Worm (Caenorhabditis elegans) whole organism, L4 larva: Measurements from ENCODE around the gene F10C1.23.

Experiments
- D1046.2 ChIP-seq: fragments of 200-800 bp; sonication (Bioruptor generic); IDR thresholded peaks from 2 replicates; pipeline ENCODE4 v1.3.6; 2022; ENCODE audit warnings: missing genetic modification characterization, missing compliant biosample characterization
- F37D6.2 ChIP-seq: sonication (generic microtip); optimal IDR thresholded peaks from 2 replicates; lab custom pipeline; 2016; ENCODE audit warnings: mild to moderate bottlenecking, missing genetic modification characterization, missing compliant biosample characterization
- R02D3.7 ChIP-seq: fragments of 150-350 bp; sonication (generic microtip); optimal IDR thresholded peaks from 3 replicates; lab custom pipeline; 2014; ENCODE audit warnings: missing biosample characterization, missing genetic modification characterization
- T20F7.1 ChIP-seq: fragments of 200-800 bp; sonication (Bioruptor generic); optimal IDR thresholded peaks from 2 replicates; lab custom pipeline; 2018; ENCODE audit warnings: mild to moderate bottlenecking, missing genetic modification characterization, missing compliant biosample characterization
- Y48G9A.11 ChIP-seq: fragments of 200-800 bp; sonication (Bioruptor generic); IDR thresholded peaks from 2 replicates; pipeline ENCODE4 v1.3.6; 2022; ENCODE audit warnings: missing genetic modification reagents, missing genetic modification characterization, missing compliant biosample characterization
- Y5F2A.4 ChIP-seq: fragments of 200-800 bp; sonication (Bioruptor generic); optimal IDR thresholded peaks from 2 replicates; lab custom pipeline; 2018; ENCODE audit warnings: mild to moderate bottlenecking, missing genetic modification characterization, missing compliant biosample characterization
- aha-1 ChIP-seq: fragments of 150-350 bp; peaks from one replicate; lab custom pipeline; 2014; ENCODE audit warnings: missing biosample characterization, missing genetic modification characterization
- ama-1 ChIP-seq: fragments of 150-350 bp; optimal IDR thresholded peaks from 2 replicates; lab custom pipeline; 2014; ENCODE audit warnings: inconsistent platforms, mixed read lengths
- ceh-20 ChIP-seq: fragments of 200-800 bp; sonication (Bioruptor generic); IDR thresholded peaks from 2 replicates; pipeline ENCODE4 v1.3.6; 2022; ENCODE audit warnings: missing genetic modification reagents, missing genetic modification characterization, missing compliant biosample characterization
- ceh-28 ChIP-seq: fragments of 150-350 bp; optimal IDR thresholded peaks from 2 replicates; lab custom pipeline; 2014; ENCODE audit warnings: missing biosample characterization, missing genetic modification reagents, missing genetic modification characterization
- ces-1 ChIP-seq: fragments of 150-350 bp; sonication (generic microtip); optimal IDR thresholded peaks from 4 replicates; lab custom pipeline; 2014; ENCODE audit warnings: missing biosample characterization, missing genetic modification reagents, missing genetic modification characterization
- ctbp-1 ChIP-seq: fragments of 200-800 bp; sonication (Bioruptor generic); IDR thresholded peaks from 2 replicates; pipeline ENCODE4 v1.3.6; 2022; ENCODE audit warnings: missing genetic modification reagents, missing genetic modification characterization, missing compliant biosample characterization
- dmd-9 ChIP-seq: fragments of 200-800 bp; sonication (Bioruptor generic); IDR thresholded peaks from 2 replicates; pipeline ENCODE4 v1.3.6; 2022; ENCODE audit warnings: missing genetic modification reagents, missing genetic modification characterization, missing compliant biosample characterization
- dve-1 ChIP-seq: sonication (generic microtip); optimal IDR thresholded peaks from 2 replicates; lab custom pipeline; 2017; ENCODE audit warnings: antibody characterized with exemption, mild to moderate bottlenecking, missing genetic modification characterization, missing compliant biosample characterization; ENCODE audit not compliant: insufficient read depth
- egl-27 ChIP-seq: sonication (generic microtip); optimal IDR thresholded peaks from 3 replicates; lab custom pipeline; 2017; ENCODE audit warnings: missing biosample characterization, missing genetic modification reagents, missing genetic modification characterization
- egl-43 ChIP-seq: fragments of 200-800 bp; sonication (Bioruptor generic); IDR thresholded peaks from 2 replicates; pipeline ENCODE4 v1.3.6; 2022; ENCODE audit warnings: missing genetic modification reagents, missing genetic modification characterization, missing compliant biosample characterization
- fkh-10 ChIP-seq: fragments of 150-350 bp; optimal IDR thresholded peaks from 2 replicates; lab custom pipeline; 2014; ENCODE audit warnings: missing biosample characterization, missing genetic modification reagents, missing genetic modification characterization
- hif-1 ChIP-seq, 2 experiments: sonication (generic microtip); optimal IDR thresholded peaks; 2 replicates each; lab custom pipeline; 2016 to 2017; ENCODE audit warnings: missing compliant biosample characterization in 2 of 2, missing genetic modification characterization in 2 of 2, missing genetic modification reagents in 2 of 2, missing genotype in 2 of 2, mild to moderate bottlenecking in 1 of 2
- hlh-30 ChIP-seq: sonication (generic microtip); optimal IDR thresholded peaks from 2 replicates; lab custom pipeline; 2017; ENCODE audit warnings: antibody characterized with exemption, mild to moderate bottlenecking, missing genetic modification characterization, missing compliant biosample characterization; ENCODE audit not compliant: insufficient read depth
- lin-15B ChIP-seq: fragments of 150-350 bp; sonication (generic microtip); optimal IDR thresholded peaks from 3 replicates; lab custom pipeline; 2014; ENCODE audit warnings: missing biosample characterization, missing genetic modification characterization
- lsy-2 ChIP-seq, 2 experiments: fragments of 150-350 bp in 1 of 2; sonication (generic microtip) in 1 of 2; optimal IDR thresholded peaks; 2 replicates each; lab custom pipeline; 2014 to 2017; ENCODE audit warnings: missing biosample characterization in 2 of 2, missing genetic modification characterization in 2 of 2
- madf-9 ChIP-seq: fragments of 200-800 bp; sonication (Bioruptor generic); conservative IDR thresholded peaks from 2 replicates; pipeline ENCODE4 v1.3.6; 2022; ENCODE audit warnings: missing genetic modification reagents, missing genetic modification characterization, missing compliant biosample characterization
- mdl-1 ChIP-seq, 2 experiments: fragments of 150-350 bp in 1 of 2; sonication (generic microtip) in 1 of 2; optimal IDR thresholded peaks; 2 replicates each; lab custom pipeline; 2014 to 2017; ENCODE audit warnings: missing biosample characterization in 2 of 2, missing genetic modification characterization in 2 of 2
- mxl-2 ChIP-seq: fragments of 200-800 bp; sonication (Bioruptor generic); conservative IDR thresholded peaks from 2 replicates; pipeline ENCODE4 v1.3.6; 2022; ENCODE audit warnings: missing genetic modification reagents, missing genetic modification characterization, missing compliant biosample characterization
- nhr-10 ChIP-seq: fragments of 150-350 bp; optimal IDR thresholded peaks from 2 replicates; lab custom pipeline; 2014; ENCODE audit warnings: missing biosample characterization, missing genetic modification characterization
- nhr-102 ChIP-seq: sonication (generic microtip); optimal IDR thresholded peaks from 2 replicates; lab custom pipeline; 2016; ENCODE audit warnings: mild to moderate bottlenecking, missing genetic modification characterization, moderate library complexity, missing compliant biosample characterization
- nhr-11 ChIP-seq: fragments of 150-350 bp; optimal IDR thresholded peaks from 2 replicates; lab custom pipeline; 2014; ENCODE audit warnings: missing biosample characterization, missing genetic modification characterization
- nhr-237 ChIP-seq: sonication (generic microtip); optimal IDR thresholded peaks from 2 replicates; lab custom pipeline; 2017; ENCODE audit warnings: missing biosample characterization, missing genetic modification characterization
- nhr-25 ChIP-seq: sonication (generic microtip); optimal IDR thresholded peaks from 2 replicates; lab custom pipeline; 2017; ENCODE audit warnings: missing genetic modification characterization, mild to moderate bottlenecking, missing compliant biosample characterization, antibody characterized with exemption, moderate library complexity, borderline replicate concordance; ENCODE audit not compliant: insufficient read depth
- nhr-41 ChIP-seq: fragments of 200-800 bp; sonication (Bioruptor generic); IDR thresholded peaks from 2 replicates; pipeline ENCODE4 v1.3.6; 2022; ENCODE audit warnings: missing genetic modification reagents, missing genetic modification characterization, missing compliant biosample characterization
- nhr-42 ChIP-seq: fragments of 200-800 bp; sonication (Bioruptor generic); IDR thresholded peaks from 2 replicates; pipeline ENCODE4 v1.3.6; 2022; ENCODE audit warnings: missing genetic modification characterization, missing compliant biosample characterization
- nhr-48 ChIP-seq: sonication (generic microtip); optimal IDR thresholded peaks from 2 replicates; lab custom pipeline; 2016; ENCODE audit warnings: mild to moderate bottlenecking, missing genetic modification characterization, missing compliant biosample characterization
- nhr-6 ChIP-seq: fragments of 150-350 bp; optimal IDR thresholded peaks from 2 replicates; lab custom pipeline; 2014; ENCODE audit warnings: missing biosample characterization, missing genetic modification characterization
- nhr-76 ChIP-seq: fragments of 150-350 bp; optimal IDR thresholded peaks from 2 replicates; lab custom pipeline; 2014; ENCODE audit warnings: missing biosample characterization, missing genetic modification characterization
- pha-4 ChIP-seq, 2 experiments: fragments of 150-350 bp in 1 of 2; fragments of 200-800 bp in 1 of 2; sonication (Bioruptor generic) in 1 of 2; IDR thresholded peaks in 1 of 2; optimal IDR thresholded peaks in 1 of 2; 2 replicates each; pipeline versions ENCODE4 v1.3.6 to Lab custom; 2014 to 2022; ENCODE audit warnings: missing genetic modification characterization in 2 of 2, missing genetic modification reagents in 2 of 2, missing biosample characterization in 1 of 2, missing compliant biosample characterization in 1 of 2
- pqm-1 ChIP-seq: sonication (generic microtip); optimal IDR thresholded peaks from 2 replicates; lab custom pipeline; 2017; ENCODE audit warnings: missing biosample characterization, missing genetic modification characterization
- saeg-2 ChIP-seq: fragments of 200-800 bp; sonication (Bioruptor generic); IDR thresholded peaks from 2 replicates; pipeline ENCODE4 v1.3.6; 2022; ENCODE audit warnings: missing genetic modification reagents, missing genetic modification characterization, missing compliant biosample characterization
- set-16 ChIP-seq: fragments of 200-800 bp; sonication (Bioruptor generic); IDR thresholded peaks from 2 replicates; pipeline ENCODE4 v1.3.6; 2022; ENCODE audit warnings: missing genetic modification reagents, missing genetic modification characterization, missing compliant biosample characterization
- spr-1 ChIP-seq: sonication (generic microtip); optimal IDR thresholded peaks from 2 replicates; lab custom pipeline; 2016; ENCODE audit warnings: mild to moderate bottlenecking, missing genetic modification characterization, missing compliant biosample characterization
- tra-1 ChIP-seq: fragments of 200-800 bp; sonication (Bioruptor generic); IDR thresholded peaks from 2 replicates; pipeline ENCODE4 v1.3.6; 2022; ENCODE audit warnings: missing genetic modification reagents, missing genetic modification characterization, missing compliant biosample characterization
- unc-39 ChIP-seq: sonication (generic microtip); optimal IDR thresholded peaks from 2 replicates; lab custom pipeline; 2017; ENCODE audit warnings: missing biosample characterization, missing genetic modification characterization
- vab-7 ChIP-seq: fragments of 200-800 bp; sonication (Bioruptor generic); IDR thresholded peaks from 2 replicates; pipeline ENCODE4 v1.3.6; 2022; ENCODE audit warnings: missing genetic modification reagents, missing genetic modification characterization, missing compliant biosample characterization
- zag-1 ChIP-seq: fragments of 150-350 bp; optimal IDR thresholded peaks from 2 replicates; lab custom pipeline; 2014; ENCODE audit warnings: missing biosample characterization, missing genetic modification characterization
- zfp-2 ChIP-seq: sonication (generic microtip); optimal IDR thresholded peaks from 2 replicates; lab custom pipeline; 2016; ENCODE audit warnings: mild to moderate bottlenecking, missing genetic modification characterization, missing compliant biosample characterization
- zfp-3 ChIP-seq: fragments of 200-800 bp; sonication (Bioruptor generic); conservative IDR thresholded peaks from 2 replicates; pipeline ENCODE4 v1.3.6; 2022; ENCODE audit warnings: missing genetic modification reagents, missing genetic modification characterization, missing compliant biosample characterization
- ztf-11 ChIP-seq: fragments of 150-350 bp; optimal IDR thresholded peaks from 2 replicates; lab custom pipeline; 2014; ENCODE audit warnings: missing biosample characterization, missing genetic modification characterization
- ztf-7 ChIP-seq: fragments of 150-350 bp; optimal IDR thresholded peaks from 2 replicates; lab custom pipeline; 2014; ENCODE audit warnings: missing biosample characterization, missing genetic modification characterization

Gene F10C1.23

DNA sequence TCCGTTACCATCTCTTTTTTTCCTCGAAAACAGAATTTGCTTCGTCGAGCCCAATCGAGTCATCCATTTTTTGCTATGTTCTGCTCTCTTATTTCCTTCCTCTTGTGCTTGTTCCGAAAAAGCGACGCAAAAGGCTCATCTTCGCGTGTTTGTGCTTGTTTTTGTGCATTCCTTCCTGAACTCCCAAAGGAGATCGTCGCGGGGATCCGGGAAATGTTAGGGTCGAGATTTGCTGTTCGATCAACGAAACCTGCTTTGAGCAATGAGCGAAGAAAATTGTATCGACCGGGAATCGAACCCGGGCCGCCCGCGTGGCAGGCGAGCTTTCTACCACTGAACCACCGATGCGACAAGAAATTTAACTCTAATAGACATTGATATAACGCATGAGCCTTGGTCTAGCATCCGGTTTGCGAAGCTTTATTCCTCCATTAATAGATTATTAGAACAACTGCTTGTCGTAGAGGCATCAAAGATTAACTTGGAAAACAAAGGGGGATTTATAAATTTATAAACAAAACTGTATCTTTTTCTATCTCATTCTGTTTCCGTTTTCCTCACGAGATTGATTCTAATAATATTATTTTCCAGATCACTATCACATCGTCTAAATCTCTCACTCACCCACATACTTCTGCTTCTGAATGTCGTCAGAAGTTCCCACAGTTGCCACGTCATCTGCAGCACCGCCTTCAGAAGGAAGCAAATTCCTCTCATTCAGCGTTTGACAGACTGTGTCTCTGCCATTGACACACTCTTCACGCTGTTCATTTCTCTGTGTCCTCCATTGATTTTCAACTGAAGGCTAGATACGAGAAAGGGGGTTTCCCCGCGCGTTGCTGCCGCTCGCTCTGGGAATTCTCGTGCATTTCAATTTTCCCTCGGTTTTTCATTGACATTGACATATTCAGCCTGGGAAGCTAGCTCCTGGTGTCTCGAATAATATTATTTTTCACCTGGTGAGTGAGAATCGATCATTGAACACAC, 24.4 kb downstream of the F10C1.23 start, which contains the start of gene K05F1.6 (continued):
- TF ChIP-seq ama-1 (lab: Kevin White, UChicago) (no peak), nhr-25 (tag; lab: Kevin White, UChicago) (no peak), pha-4 (GFP tag; IDR thresholded peaks at IDR 0.05; lab: Robert Waterston, UW) (peak; percentile 85; the same call in 1 of the 2 replicates), pha-4 (tag; optimal IDR thresholded peaks at IDR 0.05; lab: Kevin White, UChicago) (no peak), egl-27 (tag; lab: Kevin White, UChicago) (no peak), nhr-41 (GFP tag; lab: Robert Waterston, UW) (peak; percentile 81), vab-7 (GFP tag; lab: Robert Waterston, UW) (peak; percentile 88), lsy-2 (tag; optimal IDR thresholded peaks at IDR 0.05; lab: Kevin White, UChicago) (peak in 1 of 2 experiments; percentile 54), ceh-28 (tag; lab: Kevin White, UChicago) (no peak), aha-1 (peak; percentile 96), lin-15B (tag; lab: Kevin White, UChicago) (no peak), ceh-20 (GFP tag; lab: Robert Waterston, UW) (peak; percentile 66; the same call in 1 of the 2 replicates), egl-43 (GFP tag; lab: Robert Waterston, UW) (no peak; the same call in 1 of the 2 replicates), nhr-237 (no peak), fkh-10 (GFP tag; lab: Kevin White, UChicago) (no peak), ctbp-1 (GFP tag; lab: Robert Waterston, UW) (peak; percentile 66), nhr-48 (tag; lab: Kevin White, UChicago) (peak; percentile 46), nhr-42 (GFP tag; lab: Robert Waterston, UW) (peak; percentile 63; the same call in 1 of the 2 replicates), ztf-7 (tag; lab: Kevin White, UChicago) (no peak), R02D3.7 (no peak), F37D6.2 (tag; lab: Kevin White, UChicago) (peak; percentile 31), set-16 (GFP tag; lab: Robert Waterston, UW) (no peak; the same call in none of the 2 replicates), zfp-3 (GFP tag; lab: Robert Waterston, UW) (peak; percentile 80; the same call in 1 of the 2 replicates), mdl-1 (tag; optimal IDR thresholded peaks at IDR 0.05; lab: Kevin White, UChicago) (peak in 1 of 2 experiments; percentile 17), nhr-10 (tag; lab: Kevin White, UChicago) (no peak), unc-39 (tag; lab: Kevin White, UChicago) (no peak), mxl-2 (GFP tag; lab: Robert Waterston, UW) (peak; percentile 61; the same call in 1 of the 2 replicates), dve-1 (peak; percentile 69), zag-1 (no peak), nhr-102 (tag; lab: Kevin White, UChicago) (peak; percentile 83), nhr-76 (no peak), D1046.2 (peak; percentile 77; the same call in 1 of the 2 replicates), ces-1 (GFP tag; lab: Kevin White, UChicago) (no peak), pqm-1 (tag; lab: Kevin White, UChicago) (no peak), hlh-30 (peak; percentile 62), saeg-2 (GFP tag; lab: Robert Waterston, UW) (peak; percentile 81; the same call in 1 of the 2 replicates), zfp-2 (tag; lab: Kevin White, UChicago) (peak; percentile 23), nhr-6 (tag; lab: Kevin White, UChicago) (peak; percentile 45), Y48G9A.11 (GFP tag; lab: Robert Waterston, UW) (peak; percentile 84), Y5F2A.4 (GFP tag; lab: Kevin White, UChicago) (peak; percentile 83), nhr-11 (tag; lab: Kevin White, UChicago) (no peak), tra-1 (GFP tag; lab: Robert Waterston, UW) (peak; percentile 88), madf-9 (peak; percentile 38; the same call in 1 of the 2 replicates), spr-1 (tag; lab: Kevin White, UChicago) (peak; percentile 70), hif-1 (tag; optimal IDR thresholded peaks at IDR 0.05; lab: Kevin White, UChicago) (peak in 1 of 2 experiments; percentile 12), ztf-11 (tag; lab: Kevin White, UChicago) (no peak), dmd-9 (GFP tag; lab: Robert Waterston, UW) (peak; percentile 60; the same call in 1 of the 2 replicates), T20F7.1 (GFP tag; lab: Kevin White, UChicago) (peak; percentile 60)
